Worm (Caenorhabditis elegans) whole organism, L4 larva: ENCODE results near the gene trm-1.

ENCODE experiments used
- F26F4.8 ChIP-seq: fragments of 200-800 bp; sonication (Bioruptor generic); conservative IDR thresholded peaks from 2 replicates; pipeline ENCODE4 v1.3.6; 2022; ENCODE audit warnings: missing genetic modification characterization, missing compliant biosample characterization
- F44E2.7 ChIP-seq: fragments of 200-800 bp; sonication (Bioruptor generic); IDR thresholded peaks from 2 replicates; pipeline ENCODE4 v2.1.2; 2022; ENCODE audit warnings: missing genetic modification characterization, missing compliant biosample characterization
- T20F7.1 ChIP-seq: fragments of 200-800 bp; sonication (Bioruptor generic); optimal IDR thresholded peaks from 2 replicates; lab custom pipeline; 2018; ENCODE audit warnings: mild to moderate bottlenecking, missing genetic modification characterization, missing compliant biosample characterization
- Y5F2A.4 ChIP-seq: fragments of 200-800 bp; sonication (Bioruptor generic); optimal IDR thresholded peaks from 2 replicates; lab custom pipeline; 2018; ENCODE audit warnings: mild to moderate bottlenecking, missing genetic modification characterization, missing compliant biosample characterization
- Y75B8A.6 ChIP-seq: fragments of 200-800 bp; sonication (Bioruptor generic); IDR thresholded peaks from 2 replicates; pipeline ENCODE4 v1.3.6; 2022; ENCODE audit warnings: missing genetic modification reagents, missing genetic modification characterization, missing compliant biosample characterization
- ZK337.2 ChIP-seq: fragments of 200-800 bp; sonication (Bioruptor generic); IDR thresholded peaks from 2 replicates; pipeline ENCODE4 v1.3.6; 2022; ENCODE audit warnings: missing genetic modification reagents, missing genetic modification characterization, missing compliant biosample characterization
- aha-1 ChIP-seq: fragments of 150-350 bp; peaks from one replicate; lab custom pipeline; 2014; ENCODE audit warnings: missing biosample characterization, missing genetic modification characterization
- aly-2 ChIP-seq: sonication (generic microtip); optimal IDR thresholded peaks from 2 replicates; lab custom pipeline; 2018; ENCODE audit warnings: missing biosample characterization, missing genetic modification characterization
- ama-1 ChIP-seq: fragments of 150-350 bp; optimal IDR thresholded peaks from 2 replicates; lab custom pipeline; 2014; ENCODE audit warnings: inconsistent platforms, mixed read lengths
- ceh-20 ChIP-seq: fragments of 200-800 bp; sonication (Bioruptor generic); IDR thresholded peaks from 2 replicates; pipeline ENCODE4 v1.3.6; 2022; ENCODE audit warnings: missing genetic modification reagents, missing genetic modification characterization, missing compliant biosample characterization
- egl-27 ChIP-seq: sonication (generic microtip); optimal IDR thresholded peaks from 3 replicates; lab custom pipeline; 2017; ENCODE audit warnings: missing biosample characterization, missing genetic modification reagents, missing genetic modification characterization
- egl-43 ChIP-seq: fragments of 200-800 bp; sonication (Bioruptor generic); IDR thresholded peaks from 2 replicates; pipeline ENCODE4 v1.3.6; 2022; ENCODE audit warnings: missing genetic modification reagents, missing genetic modification characterization, missing compliant biosample characterization
- hlh-11 ChIP-seq: fragments of 200-800 bp; sonication (Bioruptor generic); optimal IDR thresholded peaks from 2 replicates; lab custom pipeline; 2018; ENCODE audit warnings: mild to moderate bottlenecking, missing genetic modification characterization, missing compliant biosample characterization
- lin-15B ChIP-seq: fragments of 150-350 bp; sonication (generic microtip); optimal IDR thresholded peaks from 3 replicates; lab custom pipeline; 2014; ENCODE audit warnings: missing biosample characterization, missing genetic modification characterization
- lin-29 ChIP-seq: fragments of 200-800 bp; sonication (Bioruptor generic); IDR thresholded peaks from 2 replicates; pipeline ENCODE4 v1.3.6; 2022; ENCODE audit warnings: missing genetic modification reagents, missing genetic modification characterization, missing compliant biosample characterization
- lin-39 ChIP-seq: fragments of 150-350 bp; optimal IDR thresholded peaks from 2 replicates; lab custom pipeline; 2014; ENCODE audit warnings: missing biosample characterization, missing genetic modification reagents, missing genetic modification characterization
- mdt-29 ChIP-seq: fragments of 200-800 bp; sonication (Bioruptor generic); IDR thresholded peaks from 2 replicates; pipeline ENCODE4 v1.3.6; 2022; ENCODE audit warnings: missing genetic modification reagents, missing genetic modification characterization, missing compliant biosample characterization
- mxl-3 ChIP-seq: fragments of 200-800 bp; sonication (Bioruptor generic); optimal IDR thresholded peaks from 2 replicates; lab custom pipeline; 2018; ENCODE audit warnings: mild to moderate bottlenecking, missing genetic modification characterization, missing compliant biosample characterization
- nhr-11 ChIP-seq: fragments of 150-350 bp; optimal IDR thresholded peaks from 2 replicates; lab custom pipeline; 2014; ENCODE audit warnings: missing biosample characterization, missing genetic modification characterization
- nhr-237 ChIP-seq: sonication (generic microtip); optimal IDR thresholded peaks from 2 replicates; lab custom pipeline; 2017; ENCODE audit warnings: missing biosample characterization, missing genetic modification characterization
- nhr-28 ChIP-seq: fragments of 150-350 bp; optimal IDR thresholded peaks from 2 replicates; lab custom pipeline; 2014; ENCODE audit warnings: missing biosample characterization, missing genetic modification characterization
- nhr-41 ChIP-seq: fragments of 200-800 bp; sonication (Bioruptor generic); IDR thresholded peaks from 2 replicates; pipeline ENCODE4 v1.3.6; 2022; ENCODE audit warnings: missing genetic modification reagents, missing genetic modification characterization, missing compliant biosample characterization
- pha-4 ChIP-seq, 2 experiments: fragments of 150-350 bp in 1 of 2; fragments of 200-800 bp in 1 of 2; sonication (Bioruptor generic) in 1 of 2; IDR thresholded peaks in 1 of 2; optimal IDR thresholded peaks in 1 of 2; 2 replicates each; pipeline versions ENCODE4 v1.3.6 to Lab custom; 2014 to 2022; ENCODE audit warnings: missing genetic modification characterization in 2 of 2, missing genetic modification reagents in 2 of 2, missing biosample characterization in 1 of 2, missing compliant biosample characterization in 1 of 2
- pqm-1 ChIP-seq: sonication (generic microtip); optimal IDR thresholded peaks from 2 replicates; lab custom pipeline; 2017; ENCODE audit warnings: missing biosample characterization, missing genetic modification characterization
- saeg-2 ChIP-seq: fragments of 200-800 bp; sonication (Bioruptor generic); IDR thresholded peaks from 2 replicates; pipeline ENCODE4 v1.3.6; 2022; ENCODE audit warnings: missing genetic modification reagents, missing genetic modification characterization, missing compliant biosample characterization
- set-16 ChIP-seq: fragments of 200-800 bp; sonication (Bioruptor generic); IDR thresholded peaks from 2 replicates; pipeline ENCODE4 v1.3.6; 2022; ENCODE audit warnings: missing genetic modification reagents, missing genetic modification characterization, missing compliant biosample characterization
- tag-97 ChIP-seq: fragments of 200-800 bp; sonication (Bioruptor generic); IDR thresholded peaks from 2 replicates; pipeline ENCODE4 v1.3.6; 2022; ENCODE audit warnings: missing genetic modification characterization, missing compliant biosample characterization
- tra-1 ChIP-seq: fragments of 200-800 bp; sonication (Bioruptor generic); IDR thresholded peaks from 2 replicates; pipeline ENCODE4 v1.3.6; 2022; ENCODE audit warnings: missing genetic modification reagents, missing genetic modification characterization, missing compliant biosample characterization
- unc-39 ChIP-seq: sonication (generic microtip); optimal IDR thresholded peaks from 2 replicates; lab custom pipeline; 2017; ENCODE audit warnings: missing biosample characterization, missing genetic modification characterization
- unc-62 ChIP-seq, 3 experiments: fragments of 150-350 bp in 1 of 3; sonication (generic microtip); optimal IDR thresholded peaks in 2 of 3; peaks in 1 of 3; 1 replicate in 1 of 3; 2 replicates in 2 of 3; lab custom pipeline; 2014 to 2017; ENCODE audit warnings: missing biosample characterization in 3 of 3, missing genetic modification characterization in 3 of 3, missing genetic modification reagents in 3 of 3, missing genotype in 1 of 3
- zag-1 ChIP-seq: fragments of 150-350 bp; optimal IDR thresholded peaks from 2 replicates; lab custom pipeline; 2014; ENCODE audit warnings: missing biosample characterization, missing genetic modification characterization
- zip-2 ChIP-seq: fragments of 150-350 bp; optimal IDR thresholded peaks from 2 replicates; lab custom pipeline; 2014; ENCODE audit warnings: missing biosample characterization, missing genetic modification characterization

Gene trm-1

ce11 chrV:14153615-14154014 is 31.8 kb downstream of the trm-1 start:
- TF ChIP-seq pqm-1 (tag; lab: Kevin White, UChicago): no peak
- TF ChIP-seq nhr-11: peak; percentile 19
- TF ChIP-seq ama-1 (lab: Kevin White, UChicago): no peak
- no peak for TF ChIP-seq nhr-237
- peak; percentile 14 for TF ChIP-seq hlh-11
- no peak for TF ChIP-seq lin-15B

DNA sequence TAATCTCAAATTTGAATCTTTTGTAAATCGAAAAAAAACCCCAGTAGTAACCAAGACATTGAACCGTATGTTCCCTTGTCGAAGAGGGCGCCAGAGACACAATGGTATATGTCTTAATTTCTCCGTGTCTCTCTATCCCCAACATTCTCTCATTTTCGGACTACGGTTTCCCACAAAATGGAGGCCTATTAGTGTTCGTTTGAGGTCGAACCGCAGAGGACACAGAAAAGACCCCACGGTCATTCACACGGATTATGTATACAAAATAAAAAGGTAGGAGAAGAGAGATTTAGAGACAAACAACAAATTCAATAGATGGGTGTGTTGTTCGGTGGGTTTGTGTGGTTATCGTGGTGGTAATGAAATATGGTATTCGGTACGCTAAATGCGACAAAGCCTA is 34.4 kb downstream of the trm-1 start:
- TF ChIP-seq nhr-28 (tag; lab: Kevin White, UChicago): peak; percentile 2
- no peak for TF ChIP-seq ZK337.2
- peak in 1 of 2 experiments; percentile 57 for TF ChIP-seq unc-62 (GFP tag; optimal IDR thresholded peaks at IDR 0.05 in 1 of 2; lab: Kevin White, UChicago)
- no peak for TF ChIP-seq unc-62 (tag; optimal IDR thresholded peaks at IDR 0.05; lab: Kevin White, UChicago)
- TF ChIP-seq F44E2.7: no peak
- no peak for TF ChIP-seq egl-27 (tag; lab: Kevin White, UChicago)
- no peak for TF ChIP-seq Y5F2A.4
- TF ChIP-seq mxl-3 (GFP tag; lab: Kevin White, UChicago): no peak

DNA sequence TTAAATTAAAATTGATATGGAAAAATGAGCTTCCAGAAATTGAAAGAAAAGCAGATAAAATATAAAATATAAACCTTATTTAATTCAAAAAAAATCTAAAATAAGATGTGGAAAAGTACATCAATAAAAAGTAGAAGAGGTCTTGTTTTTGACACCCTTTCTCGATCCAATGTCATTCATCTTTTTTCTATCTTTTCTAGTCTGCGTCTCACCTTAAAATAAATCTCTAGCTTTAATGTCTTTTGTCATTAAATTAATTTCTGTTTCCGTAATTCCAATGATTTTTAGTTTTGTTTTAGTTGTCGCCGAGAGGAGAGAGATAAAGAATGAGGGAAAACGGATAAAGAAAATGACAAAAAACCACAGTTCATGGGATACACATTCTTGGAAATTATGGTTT is 36.3 kb downstream of the trm-1 start:
- no peak for TF ChIP-seq lin-39 (tag; lab: Kevin White, UChicago)
- no peak for TF ChIP-seq tra-1 (GFP tag; lab: Robert Waterston, UW)
- no peak for TF ChIP-seq ZK337.2
- TF ChIP-seq unc-62 (GFP tag; optimal IDR thresholded peaks at IDR 0.05 in 1 of 2; lab: Kevin White, UChicago): peak in 1 of 2 experiments; percentile 65
- no peak for TF ChIP-seq unc-62 (tag; optimal IDR thresholded peaks at IDR 0.05; lab: Kevin White, UChicago)
- no peak for TF ChIP-seq pha-4 (GFP tag; IDR thresholded peaks at IDR 0.05; lab: Robert Waterston, UW)
- TF ChIP-seq pha-4 (tag; optimal IDR thresholded peaks at IDR 0.05; lab: Kevin White, UChicago): no peak
- TF ChIP-seq, all 104 proteins: peak for 1

DNA sequence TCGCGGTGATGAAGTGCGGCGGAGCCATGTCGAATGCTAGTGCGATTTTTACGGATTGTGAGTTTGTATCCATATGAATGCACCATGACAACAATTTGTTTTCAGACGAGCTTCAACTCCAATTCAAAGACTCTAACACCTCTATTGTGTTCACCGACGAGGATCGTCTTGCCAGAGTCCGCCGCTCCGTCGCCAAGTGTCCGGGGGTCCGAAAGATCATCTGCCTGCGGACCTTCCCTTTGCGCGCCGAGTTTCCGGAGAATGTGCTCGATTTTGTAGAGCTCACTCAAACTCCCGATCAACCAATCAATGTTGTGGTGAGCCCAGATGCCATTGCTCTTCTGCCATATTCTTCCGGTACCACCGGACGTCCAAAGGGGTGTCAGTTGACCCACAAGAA is 38.3 kb downstream of the trm-1 start:
- TF ChIP-seq nhr-41 (GFP tag; lab: Robert Waterston, UW): no peak
- TF ChIP-seq set-16: peak; percentile 67

ce11 chrV:14146199-14146598 is 39.2 kb downstream of the trm-1 start, which contains the start of gene acs-10:
acs-10 (plus strand) TSS chrV:14146499.
- TF ChIP-seq ceh-20 (GFP tag; lab: Robert Waterston, UW) (no peak), set-16 (no peak), nhr-41 (GFP tag; lab: Robert Waterston, UW) (no peak), mdt-29 (no peak), zag-1 (no peak), Y75B8A.6 (GFP tag; lab: Robert Waterston, UW) (no peak), aly-2 (tag; lab: Kevin White, UChicago) (no peak), F26F4.8 (no peak), T20F7.1 (GFP tag; lab: Kevin White, UChicago) (no peak), egl-43 (GFP tag; lab: Robert Waterston, UW) (no peak), tag-97 (GFP tag; lab: Robert Waterston, UW) (no peak), saeg-2 (GFP tag; lab: Robert Waterston, UW) (no peak), ama-1 (lab: Kevin White, UChicago) (no peak), lin-29 (GFP tag; lab: Robert Waterston, UW) (no peak), zip-2 (tag; lab: Kevin White, UChicago) (no peak)

- TF ChIP-seq unc-39 (tag; lab: Kevin White, UChicago) (no peak), aha-1 (tag; lab: Kevin White, UChicago) (peak; percentile 45)
Measured at ce11 chrV:14145267-14145666, 40.1 kb downstream of the trm-1 start, which contains the start of gene par-1. par-1 (minus strand) TSS chrV:14145367.
